Worm (Caenorhabditis elegans): ENCODE results near the gene pqn-71.

DNA sequence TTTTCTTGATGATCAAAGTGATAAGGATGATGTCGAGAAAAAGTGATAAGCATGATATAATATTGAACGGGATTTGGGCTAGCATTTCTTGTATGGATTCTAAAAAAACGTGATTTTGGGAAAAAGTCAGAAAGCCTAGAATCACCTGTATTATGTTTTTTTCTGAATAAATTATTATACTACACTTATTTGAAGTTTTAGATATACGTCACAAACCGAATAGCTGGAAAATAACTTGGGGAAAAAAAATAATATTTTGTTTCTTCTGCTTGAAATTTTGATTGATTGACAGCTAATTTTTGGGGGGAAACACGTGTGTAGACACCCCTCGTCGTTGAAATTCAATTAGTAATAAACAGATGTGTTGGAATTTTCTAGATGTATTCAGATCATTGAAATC, 27.0 kb downstream of the pqn-71 start, which contains the start of gene str-264:
- TF ChIP-seq R02D3.7 (tag; optimal IDR thresholded peaks at IDR 0.05) (no peak), nhr-25 (tag; optimal IDR thresholded peaks at IDR 0.05; ENCODE audit: borderline replicate concordance, insufficient read depth) (no peak), zip-11 (GFP tag; IDR thresholded peaks at IDR 0.05) (no peak), unc-130 (GFP tag; optimal IDR thresholded peaks at IDR 0.05) (no peak), mxl-3 (GFP tag; optimal IDR thresholded peaks at IDR 0.05) (no peak), lin-39 (tag; optimal IDR thresholded peaks at IDR 0.05) (no peak), nhr-76 (tag; optimal IDR thresholded peaks at IDR 0.05) (no peak)
